Worm (Caenorhabditis elegans): Measurements from ENCODE around the gene rfc-2.

DNA sequence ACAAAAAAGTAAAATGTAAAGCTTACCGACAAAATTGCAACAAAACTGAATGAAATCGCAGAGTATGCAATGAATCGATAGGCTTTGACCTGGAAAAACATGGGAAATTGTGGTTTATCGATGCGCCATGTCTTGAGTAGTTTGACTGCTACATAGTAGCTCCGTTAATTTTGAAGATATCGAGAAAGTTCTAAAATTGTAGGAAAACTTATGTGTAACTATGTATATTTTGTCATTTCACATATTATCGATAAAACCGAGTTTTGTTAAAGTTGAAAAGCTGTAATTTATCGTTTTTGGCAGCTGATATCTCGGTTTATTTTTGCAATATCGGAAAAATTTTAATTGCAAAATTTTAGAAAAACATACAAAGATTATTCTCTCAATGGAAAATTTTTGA, 12.0 kb downstream of the rfc-2 start, which contains the start of gene col-105:
- TF ChIP-seq elt-2 (tag; optimal IDR thresholded peaks at IDR 0.05) (no peak), mdl-1 (tag; optimal IDR thresholded peaks at IDR 0.05) (no peak), fkh-10 (GFP tag; optimal IDR thresholded peaks at IDR 0.05) (no peak)

Data from whole organism, L3 larva.